Worm (Caenorhabditis elegans) whole organism, early embryonic: ENCODE measurements around the gene slfl-4.

Source experiments
- ama-1 ChIP-seq: fragments of 150-350 bp; optimal IDR thresholded peaks from 2 replicates; lab custom pipeline; 2014
- ceh-13 ChIP-seq: fragments of 200-800 bp; sonication (Bioruptor generic); optimal IDR thresholded peaks from 2 replicates; lab custom pipeline; 2018; ENCODE audit warnings: mild to moderate bottlenecking, missing genetic modification characterization, missing compliant biosample characterization
- flt-1 ChIP-seq: fragments of 200-800 bp; sonication (Bioruptor generic); IDR thresholded peaks from 2 replicates; pipeline ENCODE4 v1.3.6; 2022; ENCODE audit warnings: missing genetic modification characterization, missing compliant biosample characterization
- hmbx-1 ChIP-seq: sonication (generic microtip); optimal IDR thresholded peaks from 2 replicates; lab custom pipeline; 2016; ENCODE audit warnings: mild to moderate bottlenecking, missing genetic modification characterization, missing compliant biosample characterization
- pes-1 ChIP-seq: fragments of 200-800 bp; sonication (Bioruptor generic); IDR thresholded peaks from 2 replicates; pipeline ENCODE4 v1.3.6; 2022; ENCODE audit warnings: missing genetic modification reagents, missing genetic modification characterization, missing compliant biosample characterization

DNA sequence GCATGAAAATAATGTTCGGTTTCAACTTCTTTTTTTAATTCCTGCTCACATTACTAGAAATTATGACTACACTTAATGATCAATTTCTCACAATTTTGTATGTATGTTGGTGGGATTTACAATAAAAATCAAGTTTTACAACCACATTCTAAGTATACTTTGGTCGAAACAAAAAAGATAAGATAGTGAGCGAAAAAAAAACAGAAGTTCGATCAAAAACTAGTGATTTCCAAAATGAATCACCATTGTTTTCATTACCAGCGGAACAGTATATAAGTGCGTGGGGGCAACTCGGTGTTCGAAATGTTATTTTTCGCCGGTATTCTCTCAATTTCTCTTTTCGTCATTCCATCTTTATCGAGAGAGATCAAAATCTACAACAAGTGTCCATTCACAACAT, 43.8 kb upstream of the slfl-4 start, which contains the start of gene thn-5:
- TF ChIP-seq flt-1 (GFP tag; lab: Robert Waterston, UW) (no peak), hmbx-1 (no peak), ama-1 (lab: Kevin White, UChicago) (no peak), ceh-13 (no peak), pes-1 (GFP tag; lab: Robert Waterston, UW) (no peak)
